Fruit fly (Drosophila melanogaster): Measurements from ENCODE around the gene bi.

dm6 chrX:4442506-4442905 lies 29.9 kb downstream of the bi start:
- TF ChIP-seq Jra (GFP tag; optimal IDR thresholded peaks at IDR 0.05) (no peak), N (GFP tag; optimal IDR thresholded peaks at IDR 0.05) (no peak), h (GFP tag; optimal IDR thresholded peaks at IDR 0.05) (peak; percentile 43), CG32264 (GFP tag; optimal IDR thresholded peaks at IDR 0.05) (no peak), sage (GFP tag; optimal IDR thresholded peaks at IDR 0.05) (no peak), Vsx2 (GFP tag; optimal IDR thresholded peaks at IDR 0.05; ENCODE audit: partially characterized antibody) (no peak), psq (GFP tag; optimal IDR thresholded peaks at IDR 0.05) (peak; percentile 14), GATAd (GFP tag; optimal IDR thresholded peaks at IDR 0.05) (no peak), dl (GFP tag; optimal IDR thresholded peaks at IDR 0.05; ENCODE audit: insufficient read depth in 1 of 2, partially characterized antibody in 2 of 2) (no peak), usp (GFP tag; optimal IDR thresholded peaks at IDR 0.05) (no peak), brk (GFP tag; optimal IDR thresholded peaks at IDR 0.05) (no peak), OdsH (GFP tag; optimal IDR thresholded peaks at IDR 0.05) (peak; percentile 18)

Measured in whole organism, wandering third instar larva.